Fruit fly (Drosophila melanogaster) whole organism, prepupa: ENCODE measurements around the gene CG3625.

Experiments used
- CG11762 ChIP-seq: fragments of 200-800 bp; sonication (Bioruptor generic); optimal IDR thresholded peaks from 3 replicates; lab custom pipeline; 2016; ENCODE audit warnings: missing biosample characterization, missing genetic modification characterization; ENCODE audit not compliant: insufficient read depth
- CG15336 ChIP-seq: fragments of 200-800 bp; sonication (Bioruptor generic); IDR thresholded peaks from 2 replicates; pipeline ENCODE4 v1.3.6; 2022; ENCODE audit warnings: missing biosample characterization, missing genetic modification characterization
- CG16779 ChIP-seq: fragments of 200-800 bp; sonication (Bioruptor generic); optimal IDR thresholded peaks from 3 replicates; lab custom pipeline; 2017; ENCODE audit warnings: missing biosample characterization, mild to moderate bottlenecking, missing genetic modification characterization
- CG6276 ChIP-seq: fragments of 200-800 bp; sonication (Bioruptor generic); optimal IDR thresholded peaks from 2 replicates; lab custom pipeline; 2017; ENCODE audit warnings: missing biosample characterization, mild to moderate bottlenecking, missing genetic modification characterization
- Gug ChIP-seq: fragments of 200-800 bp; sonication (Bioruptor generic); IDR thresholded peaks from 2 replicates; pipeline ENCODE4 v1.3.6; 2022; ENCODE audit warnings: missing biosample characterization, missing genetic modification characterization
- Hr38 ChIP-seq: sonication (Bioruptor generic); optimal IDR thresholded peaks from 2 replicates; lab custom pipeline; 2016; ENCODE audit warnings: missing biosample characterization, missing genetic modification characterization
- dsx ChIP-seq: fragments of 200-800 bp; optimal IDR thresholded peaks from 3 replicates; lab custom pipeline; 2019; ENCODE audit warnings: missing biosample characterization, mild to moderate bottlenecking, missing genetic modification characterization, moderate library complexity; ENCODE audit not compliant: poor library complexity, severe bottlenecking

dm6 chr2L:271553-271952, 20.0 kb downstream of the CG3625 start, which contains the start of gene Dus1:
- TF ChIP-seq CG15336 (GFP tag; lab: Robert Waterston, UW) (no peak), CG16779 (tag; lab: Kevin White, UChicago) (no peak), CG11762 (GFP tag; lab: Kevin White, UChicago) (no peak), CG6276 (GFP tag; lab: Kevin White, UChicago) (no peak), dsx (GFP tag; lab: Kevin White, UChicago) (no peak), Hr38 (GFP tag; lab: Kevin White, UChicago) (no peak), Gug (GFP tag; lab: Robert Waterston, UW) (no peak)
